Worm (Caenorhabditis elegans) whole organism, L1 larva: ENCODE measurements around the gene T26C5.4.

ENCODE experiments used
- elt-3 ChIP-seq, 6 experiments: fragments of 150-350 bp in 1 of 6; sonication (generic microtip); optimal IDR thresholded peaks; 2 replicates each; lab custom pipeline; 2017 to 2018; ENCODE audit warnings: missing biosample characterization in 6 of 6, missing genetic modification characterization in 6 of 6, inconsistent platforms in 1 of 6
- ets-5 ChIP-seq: fragments of 200-800 bp; sonication (Bioruptor generic); IDR thresholded peaks from 2 replicates; pipeline ENCODE4 v1.3.6; 2022; ENCODE audit warnings: missing genetic modification characterization, missing compliant biosample characterization

DNA sequence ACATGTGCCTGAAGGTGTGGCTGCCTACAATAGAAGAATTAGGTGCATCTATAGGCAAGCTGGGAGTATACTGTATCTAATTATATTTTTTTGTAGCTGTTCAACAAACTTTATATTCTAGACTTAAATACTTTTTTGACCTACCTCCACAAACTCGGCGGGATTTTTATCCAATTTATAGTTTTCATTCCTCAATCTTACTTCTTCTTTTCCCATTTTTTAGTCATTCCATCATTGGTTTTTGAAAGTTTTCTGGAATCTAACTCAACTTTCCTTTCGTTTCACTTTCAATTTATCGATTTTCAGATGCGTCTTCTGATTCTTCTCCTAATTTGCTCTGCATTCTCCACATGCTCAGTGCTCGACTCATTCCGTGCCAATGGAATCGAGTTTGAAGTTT is 19.3 kb upstream of the T26C5.4 start, which contains the start of gene C01G6.3:
- no peak for TF ChIP-seq elt-3 (tag; optimal IDR thresholded peaks at IDR 0.05; lab: Kevin White, UChicago)
- no peak for TF ChIP-seq ets-5 (GFP tag; lab: Robert Waterston, UW)
